Fruit fly (Drosophila melanogaster): Measurements from ENCODE around the gene Prx2.

The Prx2 gene

DNA sequence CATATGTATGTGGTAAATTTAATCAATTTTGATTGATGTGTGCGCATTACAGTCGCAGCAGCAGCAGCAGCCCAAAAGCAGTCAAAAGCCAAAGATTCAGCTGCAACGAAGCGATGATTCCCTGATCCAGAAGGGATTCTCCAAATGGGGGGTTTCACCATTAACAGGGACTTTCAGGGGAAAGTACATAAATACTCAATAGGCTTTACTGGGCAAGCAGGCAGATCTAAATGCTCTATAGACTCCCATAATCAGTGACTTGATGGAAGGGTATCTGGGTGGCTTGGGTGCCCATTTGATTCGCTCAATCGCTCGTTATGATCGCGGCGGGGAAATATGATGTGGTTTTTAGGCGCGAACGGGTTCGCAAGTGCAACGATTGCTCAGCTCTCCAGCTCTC lies 4.3 kb upstream of the Prx2 start:
- TF ChIP-seq CG33017 (tag; optimal IDR thresholded peaks at IDR 0.05), result no peak
- no peak for TF ChIP-seq CG11617 (GFP tag; optimal IDR thresholded peaks at IDR 0.05)
- TF ChIP-seq Hr96 (GFP tag; optimal IDR thresholded peaks at IDR 0.05), result no peak
- TF ChIP-seq Clk (GFP tag; optimal IDR thresholded peaks at IDR 0.05), result no peak
- TF ChIP-seq toe (GFP tag; optimal IDR thresholded peaks at IDR 0.05), result no peak
- TF ChIP-seq CG7101 (tag; optimal IDR thresholded peaks at IDR 0.05), result no peak
- TF ChIP-seq CG12768 (GFP tag; optimal IDR thresholded peaks at IDR 0.05), result no peak
- TF ChIP-seq CG14711 (tag; optimal IDR thresholded peaks at IDR 0.05), result no peak

DNA sequence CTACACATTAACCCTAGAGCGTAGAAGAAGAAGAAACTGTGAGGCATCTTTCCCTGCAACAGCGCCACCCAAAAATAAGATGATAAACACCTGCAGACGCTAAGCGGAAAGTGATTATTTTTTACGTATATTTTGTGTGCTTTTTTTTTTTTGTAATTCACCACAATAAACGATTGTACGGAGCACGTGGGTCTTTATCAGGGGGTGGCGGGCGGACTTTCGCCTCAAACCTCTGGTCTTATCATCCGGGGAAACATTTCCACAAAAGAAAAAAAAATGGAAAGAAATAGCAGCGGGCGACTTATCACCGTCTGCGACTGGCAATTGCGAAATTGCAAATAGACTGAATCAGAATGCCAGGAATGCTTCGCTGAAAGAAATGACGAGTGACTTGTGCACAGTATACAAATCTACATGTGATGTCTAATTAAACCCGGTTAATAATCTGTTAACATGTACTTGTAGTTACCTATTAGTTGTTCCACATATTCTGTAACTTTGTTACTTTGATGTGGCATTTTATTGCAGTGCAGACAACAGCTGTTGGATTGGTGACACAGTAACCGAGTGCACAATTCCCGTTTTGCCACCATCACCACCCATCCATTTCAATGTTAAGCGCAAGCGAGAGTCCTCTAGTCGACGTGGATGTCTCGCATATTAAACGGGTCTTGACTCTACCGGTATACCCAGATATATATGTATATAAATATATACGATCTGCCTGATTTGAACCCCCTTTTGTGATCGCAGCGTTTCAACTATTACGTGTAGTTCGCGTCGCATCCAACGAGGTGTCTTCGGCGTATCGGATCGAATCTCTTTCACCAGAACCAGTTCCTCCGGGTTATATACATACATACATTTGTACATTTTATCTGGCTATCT lies 2.4 kb downstream of the Prx2 start:
- TF ChIP-seq CG1620 (GFP tag; optimal IDR thresholded peaks at IDR 0.05) (no peak), CG14711 (tag; optimal IDR thresholded peaks at IDR 0.05) (peak; percentile 82), Crg-1 (GFP tag; optimal IDR thresholded peaks at IDR 0.05) (peak; percentile 62), CG7101 (tag; optimal IDR thresholded peaks at IDR 0.05) (peak; percentile 84), cnc (optimal IDR thresholded peaks at IDR 0.05) (no peak), CG12768 (GFP tag; optimal IDR thresholded peaks at IDR 0.05) (peak; percentile 55), Mnt (GFP tag; optimal IDR thresholded peaks at IDR 0.05) (peak; percentile 93), CG33017 (tag; optimal IDR thresholded peaks at IDR 0.05) (peak; percentile 73), CG7045 (GFP tag; optimal IDR thresholded peaks at IDR 0.05) (peak; percentile 19), Clk (GFP tag; optimal IDR thresholded peaks at IDR 0.05) (no peak), CG11617 (GFP tag; optimal IDR thresholded peaks at IDR 0.05) (peak; percentile 62), toe (GFP tag; optimal IDR thresholded peaks at IDR 0.05) (no peak), tj (GFP tag; optimal IDR thresholded peaks at IDR 0.05) (peak; percentile 61), pad (GFP tag; optimal IDR thresholded peaks at IDR 0.05) (peak; percentile 50), kay (GFP tag; ENCODE audit: borderline replicate concordance) (peak; percentile 92), ovo (GFP tag; optimal IDR thresholded peaks at IDR 0.05) (peak; percentile 89), Hr96 (GFP tag; optimal IDR thresholded peaks at IDR 0.05) (peak; percentile 56), cic (GFP tag; optimal IDR thresholded peaks at IDR 0.05) (peak; percentile 44), bab1 (GFP tag; optimal IDR thresholded peaks at IDR 0.05) (peak; percentile 35), CG5204 (GFP tag; optimal IDR thresholded peaks at IDR 0.05) (no peak)

DNA sequence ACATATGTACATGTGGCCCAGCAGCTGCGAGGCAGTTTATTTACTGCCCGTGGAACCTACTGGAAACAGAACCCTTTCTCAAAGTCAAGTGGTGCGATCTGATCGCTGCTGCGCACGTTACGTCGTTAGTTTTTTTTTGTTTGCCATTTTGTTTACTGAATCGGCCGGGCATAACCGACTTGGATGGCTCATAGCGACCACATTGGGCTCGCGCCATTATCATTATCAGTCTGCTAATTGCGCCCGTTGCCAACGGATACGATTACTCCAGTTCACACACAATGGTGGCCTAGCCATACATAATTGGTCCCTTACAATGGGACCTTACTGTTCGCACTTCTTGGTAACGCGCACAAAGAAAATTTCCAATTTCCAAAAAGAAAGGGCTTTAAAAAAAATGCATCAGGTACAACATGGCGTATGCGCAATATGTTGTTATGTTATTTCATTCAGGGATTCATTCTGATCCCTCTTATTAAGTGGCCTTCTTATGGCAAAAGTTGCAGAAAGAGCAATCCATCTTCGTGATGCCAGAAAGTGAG lies 3.1 kb downstream of the Prx2 start:
- no peak for TF ChIP-seq toe (GFP tag; optimal IDR thresholded peaks at IDR 0.05)
- no peak for TF ChIP-seq Hr96 (GFP tag; optimal IDR thresholded peaks at IDR 0.05)
- no peak for TF ChIP-seq tj (GFP tag; optimal IDR thresholded peaks at IDR 0.05)
- no peak for TF ChIP-seq pad (GFP tag; optimal IDR thresholded peaks at IDR 0.05)
- no peak for TF ChIP-seq Mnt (GFP tag; optimal IDR thresholded peaks at IDR 0.05)
- TF ChIP-seq CG1620 (GFP tag; optimal IDR thresholded peaks at IDR 0.05), result no peak
- no peak for TF ChIP-seq Clk (GFP tag; optimal IDR thresholded peaks at IDR 0.05)
- TF ChIP-seq CG33017 (tag; optimal IDR thresholded peaks at IDR 0.05), result no peak
- TF ChIP-seq ovo (GFP tag; optimal IDR thresholded peaks at IDR 0.05), result no peak
- no peak for TF ChIP-seq CG7101 (tag; optimal IDR thresholded peaks at IDR 0.05)
- TF ChIP-seq CG5204 (GFP tag; optimal IDR thresholded peaks at IDR 0.05), result no peak
- TF ChIP-seq cnc (optimal IDR thresholded peaks at IDR 0.05), result no peak
- no peak for TF ChIP-seq bab1 (GFP tag; optimal IDR thresholded peaks at IDR 0.05)
- no peak for TF ChIP-seq CG11617 (GFP tag; optimal IDR thresholded peaks at IDR 0.05)
- no peak for TF ChIP-seq CG12768 (GFP tag; optimal IDR thresholded peaks at IDR 0.05)
- no peak for TF ChIP-seq Crg-1 (GFP tag; optimal IDR thresholded peaks at IDR 0.05)
- TF ChIP-seq cic (GFP tag; optimal IDR thresholded peaks at IDR 0.05), result no peak
- no peak for TF ChIP-seq CG14711 (tag; optimal IDR thresholded peaks at IDR 0.05)

DNA sequence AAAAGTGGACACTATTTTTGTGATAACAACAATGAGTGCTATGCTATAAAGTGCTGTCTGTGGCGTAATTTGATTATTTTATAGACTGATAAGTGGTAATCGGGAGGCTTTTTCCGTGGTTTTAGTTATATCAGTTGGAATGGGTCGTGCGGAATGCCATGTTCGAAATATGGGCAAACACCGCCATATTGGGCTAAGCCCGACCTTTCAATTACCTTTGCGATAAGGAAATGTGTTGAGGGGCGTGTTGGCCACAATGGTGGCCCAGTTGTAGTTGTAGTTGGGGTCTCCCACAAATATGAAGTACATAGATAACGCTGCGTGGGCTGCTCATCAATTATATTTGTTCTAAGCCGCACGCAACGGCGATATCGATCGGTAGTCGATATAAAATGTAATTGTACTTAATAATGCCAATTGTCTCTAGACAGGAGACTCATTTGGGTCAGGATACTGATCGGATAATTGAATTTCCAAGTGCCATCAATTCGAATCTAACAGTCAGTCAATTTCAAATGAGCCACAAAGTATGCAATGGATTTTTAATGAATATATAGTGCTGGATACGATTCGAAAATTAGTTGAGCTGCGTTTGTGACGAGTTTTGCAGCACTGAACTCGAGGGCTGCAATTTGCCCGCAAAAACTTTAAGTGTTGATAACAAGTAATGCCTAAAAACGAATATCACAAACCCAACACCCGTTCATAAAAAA lies 5.0 kb downstream of the Prx2 start:
- TF ChIP-seq CG5204 (GFP tag; optimal IDR thresholded peaks at IDR 0.05) (no peak), cnc (optimal IDR thresholded peaks at IDR 0.05) (no peak), tj (GFP tag; optimal IDR thresholded peaks at IDR 0.05) (no peak), CG11617 (GFP tag; optimal IDR thresholded peaks at IDR 0.05) (no peak), kay (GFP tag; ENCODE audit: borderline replicate concordance) (no peak), Hr96 (GFP tag; optimal IDR thresholded peaks at IDR 0.05) (peak; percentile 51), CG14711 (tag; optimal IDR thresholded peaks at IDR 0.05) (peak; percentile 55), CG12768 (GFP tag; optimal IDR thresholded peaks at IDR 0.05) (no peak), cic (GFP tag; optimal IDR thresholded peaks at IDR 0.05) (no peak), CG7101 (tag; optimal IDR thresholded peaks at IDR 0.05) (peak; percentile 81), CG7045 (GFP tag; optimal IDR thresholded peaks at IDR 0.05) (no peak), Crg-1 (GFP tag; optimal IDR thresholded peaks at IDR 0.05) (peak; percentile 89), toe (GFP tag; optimal IDR thresholded peaks at IDR 0.05) (no peak), CG1620 (GFP tag; optimal IDR thresholded peaks at IDR 0.05) (peak; percentile 93), Clk (GFP tag; optimal IDR thresholded peaks at IDR 0.05) (no peak), ovo (GFP tag; optimal IDR thresholded peaks at IDR 0.05) (peak; percentile 66), CG33017 (tag; optimal IDR thresholded peaks at IDR 0.05) (peak; percentile 13), pad (GFP tag; optimal IDR thresholded peaks at IDR 0.05) (peak; percentile 76), Mnt (GFP tag; optimal IDR thresholded peaks at IDR 0.05) (peak; percentile 60), bab1 (GFP tag; optimal IDR thresholded peaks at IDR 0.05) (peak; percentile 59)

DNA sequence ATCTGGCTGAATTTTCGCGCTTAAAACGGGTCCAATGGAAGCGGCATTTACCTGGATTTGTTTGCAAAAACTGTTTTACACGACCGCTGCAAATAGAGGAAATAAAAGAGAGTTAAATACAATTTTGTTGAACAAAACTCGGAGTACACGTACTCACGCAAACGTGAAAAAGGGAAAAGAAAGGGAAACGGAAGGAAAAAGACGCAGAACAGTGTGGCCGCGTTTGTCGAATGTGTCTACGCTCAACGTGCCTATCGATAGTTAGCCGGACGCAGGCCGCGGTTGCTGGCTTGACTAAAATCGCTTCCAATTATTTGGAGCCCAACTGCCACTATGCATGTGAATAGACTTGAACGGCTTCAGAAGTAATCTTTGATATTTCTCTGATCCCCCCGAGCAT lies 7.8 kb downstream of the Prx2 start, which contains the start of gene RpS15Aa:
TSS of gene RpS15Aa (minus strand) at position 252 of the 400 bp plus-strand sequence.
- no peak for TF ChIP-seq CG7045 (GFP tag; optimal IDR thresholded peaks at IDR 0.05)
- TF ChIP-seq CG7101 (tag; optimal IDR thresholded peaks at IDR 0.05), result peak; percentile 89
- no peak for TF ChIP-seq kay (GFP tag; ENCODE audit: borderline replicate concordance)
- TF ChIP-seq CG5204 (GFP tag; optimal IDR thresholded peaks at IDR 0.05), result no peak
- TF ChIP-seq CG33017 (tag; optimal IDR thresholded peaks at IDR 0.05), result peak; percentile 12
- TF ChIP-seq CG11617 (GFP tag; optimal IDR thresholded peaks at IDR 0.05), result peak; percentile 90
- peak; percentile 64 for TF ChIP-seq CG14711 (tag; optimal IDR thresholded peaks at IDR 0.05)
- peak; percentile 97 for TF ChIP-seq CG1620 (GFP tag; optimal IDR thresholded peaks at IDR 0.05)
- peak; percentile 94 for TF ChIP-seq Hr96 (GFP tag; optimal IDR thresholded peaks at IDR 0.05)
- peak; percentile 70 for TF ChIP-seq pad (GFP tag; optimal IDR thresholded peaks at IDR 0.05)
- peak; percentile 44 for TF ChIP-seq CG12768 (GFP tag; optimal IDR thresholded peaks at IDR 0.05)
- TF ChIP-seq bab1 (GFP tag; optimal IDR thresholded peaks at IDR 0.05), result peak; percentile 87
- peak; percentile 16 for TF ChIP-seq Clk (GFP tag; optimal IDR thresholded peaks at IDR 0.05)
- TF ChIP-seq Crg-1 (GFP tag; optimal IDR thresholded peaks at IDR 0.05), result peak; percentile 92
- peak; percentile 38 for TF ChIP-seq cic (GFP tag; optimal IDR thresholded peaks at IDR 0.05)
- peak; percentile 45 for TF ChIP-seq toe (GFP tag; optimal IDR thresholded peaks at IDR 0.05)
- TF ChIP-seq ovo (GFP tag; optimal IDR thresholded peaks at IDR 0.05), result peak; percentile 95
- TF ChIP-seq cnc (optimal IDR thresholded peaks at IDR 0.05), result no peak
- TF ChIP-seq Mnt (GFP tag; optimal IDR thresholded peaks at IDR 0.05), result peak; percentile 91
- peak; percentile 38 for TF ChIP-seq tj (GFP tag; optimal IDR thresholded peaks at IDR 0.05)
